Fruit fly (Drosophila melanogaster): Measurements from ENCODE around the gene kay.

DNA sequence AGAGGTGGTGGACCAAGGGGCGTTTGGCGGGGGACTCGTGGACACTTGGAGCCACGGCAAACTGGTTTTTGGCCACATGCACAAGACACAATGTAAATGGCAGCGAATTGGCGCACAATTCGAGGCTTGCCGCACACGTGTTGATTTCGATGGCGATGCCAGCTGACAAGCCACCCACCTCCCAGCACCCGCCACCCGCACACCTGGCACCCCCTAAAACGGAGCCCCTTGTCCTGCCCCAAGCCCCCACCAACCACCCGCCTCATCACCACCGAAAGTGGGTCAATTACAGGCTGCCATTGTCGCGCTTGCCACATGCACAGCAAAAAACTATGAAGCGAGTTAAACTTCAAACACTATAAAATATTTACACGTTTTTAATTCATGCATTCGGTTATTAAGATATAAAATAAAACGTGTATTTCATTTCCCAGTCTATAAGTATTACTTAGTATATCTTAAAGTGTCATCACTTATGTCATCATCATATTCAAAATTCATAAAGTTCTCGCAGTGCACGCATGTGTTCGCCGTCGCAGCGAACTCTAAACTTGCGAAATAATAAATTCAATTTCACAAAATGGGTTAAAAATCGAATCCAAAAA is 7.6 kb upstream of the kay start:
- TF ChIP-seq EcR (GFP tag; optimal IDR thresholded peaks at IDR 0.05) (no peak), psq (optimal IDR thresholded peaks at IDR 0.05) (no peak), CG8478 (optimal IDR thresholded peaks at IDR 0.05) (no peak)

All from whole organism.